Fruit fly (Drosophila melanogaster) whole organism, embryonic: ENCODE results near the gene Cortactin.

Experiments used
- Asciz ChIP-seq: fragments of 200-800 bp; sonication (Bioruptor generic); optimal IDR thresholded peaks from 2 replicates; lab custom pipeline; 2017; ENCODE audit warnings: missing biosample characterization, mild to moderate bottlenecking, missing genetic modification characterization, missing genetic modification reagents
- B-H1 ChIP-seq: fragments of 200-800 bp; sonication (Bioruptor generic); IDR thresholded peaks from 3 replicates; pipeline ENCODE4 v1.3.6; 2022; ENCODE audit warnings: missing biosample characterization, missing genetic modification characterization
- CG10274 ChIP-seq: fragments of 200-800 bp; sonication (Bioruptor generic); optimal IDR thresholded peaks from 3 replicates; lab custom pipeline; 2017; ENCODE audit warnings: missing biosample characterization, mild to moderate bottlenecking, missing genetic modification characterization
- CG10366 ChIP-seq: fragments of 200-800 bp; sonication (Bioruptor generic); IDR thresholded peaks from 2 replicates; pipeline ENCODE4 v1.3.6; 2022; ENCODE audit warnings: missing biosample characterization, missing genetic modification characterization
- CG11560 ChIP-seq: fragments of 200-800 bp; sonication (Bioruptor generic); IDR thresholded peaks from 3 replicates; pipeline ENCODE4 v1.3.6; 2022; ENCODE audit warnings: missing biosample characterization, missing genetic modification characterization
- CG12104 ChIP-seq: fragments of 200-800 bp; sonication (Bioruptor generic); optimal IDR thresholded peaks from 3 replicates; lab custom pipeline; 2016; ENCODE audit warnings: missing biosample characterization, missing genetic modification characterization
- CG14860 ChIP-seq: fragments of 200-800 bp; sonication (Bioruptor generic); IDR thresholded peaks from 3 replicates; pipeline ENCODE4 v1.3.6; 2022; ENCODE audit warnings: missing biosample characterization, missing genetic modification characterization; ENCODE audit not compliant: partially characterized antibody
- CG15696 ChIP-seq: fragments of 200-800 bp; sonication (Bioruptor generic); optimal IDR thresholded peaks from 2 replicates; lab custom pipeline; 2019; ENCODE audit warnings: missing biosample characterization, mild to moderate bottlenecking, missing genetic modification characterization, moderate library complexity
- CG1603 ChIP-seq: fragments of 200-800 bp; sonication (Bioruptor generic); optimal IDR thresholded peaks from 2 replicates; lab custom pipeline; 2019; ENCODE audit warnings: missing biosample characterization, mild to moderate bottlenecking, missing genetic modification characterization, moderate library complexity
- CG17186 ChIP-seq: fragments of 200-800 bp; sonication (Bioruptor generic); optimal IDR thresholded peaks from 3 replicates; lab custom pipeline; 2017; ENCODE audit warnings: missing biosample characterization, missing genetic modification reagents, missing genetic modification characterization
- CG17328 ChIP-seq: fragments of 200-800 bp; sonication (Bioruptor generic); IDR thresholded peaks from 2 replicates; pipeline ENCODE4 v1.3.6; 2022; ENCODE audit warnings: missing biosample characterization, missing genetic modification characterization
- CG17568 ChIP-seq: fragments of 200-800 bp; sonication (Bioruptor generic); optimal IDR thresholded peaks from 2 replicates; lab custom pipeline; 2018; ENCODE audit warnings: missing biosample characterization, mild to moderate bottlenecking, missing genetic modification characterization, moderate library complexity
- CG1792 ChIP-seq: fragments of 200-800 bp; sonication (Bioruptor generic); optimal IDR thresholded peaks from 2 replicates; lab custom pipeline; 2016; ENCODE audit warnings: missing biosample characterization, missing genetic modification characterization
- CG2712 ChIP-seq: fragments of 200-800 bp; optimal IDR thresholded peaks from 3 replicates; lab custom pipeline; 2019; ENCODE audit warnings: missing biosample characterization, mild to moderate bottlenecking, missing genetic modification characterization, moderate library complexity
- CG30431 ChIP-seq: fragments of 200-800 bp; sonication (Bioruptor generic); optimal IDR thresholded peaks from 2 replicates; lab custom pipeline; 2017; ENCODE audit warnings: missing biosample characterization, missing genetic modification characterization
- CG31441 ChIP-seq: fragments of 200-800 bp; sonication (Bioruptor generic); IDR thresholded peaks from 2 replicates; pipeline ENCODE4 v1.3.6; 2022; ENCODE audit warnings: missing biosample characterization, missing genetic modification characterization
- CG6175 ChIP-seq: fragments of 200-800 bp; sonication (Bioruptor generic); IDR thresholded peaks from 3 replicates; pipeline ENCODE4 v1.3.6; 2022; ENCODE audit warnings: missing biosample characterization, missing genetic modification characterization
- CG6254 ChIP-seq: fragments of 200-800 bp; sonication (Bioruptor generic); optimal IDR thresholded peaks from 3 replicates; lab custom pipeline; 2017; ENCODE audit warnings: mild to moderate bottlenecking, missing biosample characterization, missing genetic modification reagents, missing genetic modification characterization
- CG8388 ChIP-seq: fragments of 200-800 bp; sonication (Bioruptor generic); optimal IDR thresholded peaks from 2 replicates; lab custom pipeline; 2019; ENCODE audit warnings: missing biosample characterization, mild to moderate bottlenecking, missing genetic modification characterization, moderate library complexity
- CG8944 ChIP-seq: fragments of 200-800 bp; sonication (Bioruptor generic); optimal IDR thresholded peaks from 3 replicates; lab custom pipeline; 2016; ENCODE audit warnings: missing biosample characterization, missing genetic modification characterization
- CG9817 ChIP-seq: fragments of 200-800 bp; sonication (Bioruptor generic); optimal IDR thresholded peaks from 2 replicates; lab custom pipeline; 2018; ENCODE audit warnings: missing biosample characterization, mild to moderate bottlenecking, missing genetic modification characterization, moderate library complexity
- H2.0 ChIP-seq: fragments of 200-800 bp; sonication (Bioruptor generic); IDR thresholded peaks from 2 replicates; pipeline ENCODE4 v1.3.6; 2022; ENCODE audit warnings: missing biosample characterization, missing genetic modification characterization
- HLH3B ChIP-seq: fragments of 200-800 bp; sonication (Bioruptor generic); IDR thresholded peaks from 2 replicates; pipeline ENCODE4 v1.3.6; 2022; ENCODE audit warnings: missing biosample characterization, missing genetic modification characterization
- HLH54F ChIP-seq: fragments of 200-800 bp; sonication (Bioruptor generic); optimal IDR thresholded peaks from 3 replicates; lab custom pipeline; 2016; ENCODE audit warnings: missing biosample characterization, missing genetic modification characterization
- Hand ChIP-seq: fragments of 200-800 bp; sonication (Bioruptor generic); optimal IDR thresholded peaks from 2 replicates; lab custom pipeline; 2017; ENCODE audit warnings: mild to moderate bottlenecking, missing biosample characterization, missing genetic modification reagents, missing genetic modification characterization
- MTF-1 ChIP-seq: fragments of 200-800 bp; sonication (Bioruptor generic); optimal IDR thresholded peaks from 2 replicates; lab custom pipeline; 2018; ENCODE audit warnings: missing biosample characterization, mild to moderate bottlenecking, missing genetic modification characterization, borderline replicate concordance
- NK7.1 ChIP-seq: fragments of 200-800 bp; sonication (Bioruptor generic); optimal IDR thresholded peaks from 3 replicates; lab custom pipeline; 2016; ENCODE audit warnings: missing biosample characterization, missing genetic modification characterization
- Rfx ChIP-seq: fragments of 200-800 bp; sonication (Bioruptor generic); IDR thresholded peaks from 2 replicates; pipeline ENCODE4 v1.3.6; 2022; ENCODE audit warnings: missing biosample characterization, missing genetic modification characterization
- Spps ChIP-seq: fragments of 200-800 bp; sonication (Bioruptor generic); optimal IDR thresholded peaks from 2 replicates; lab custom pipeline; 2018; ENCODE audit warnings: missing biosample characterization, mild to moderate bottlenecking, missing genetic modification characterization
- Taf1 ChIP-seq: fragments of 200-800 bp; sonication (Bioruptor generic); IDR thresholded peaks from 2 replicates; pipeline ENCODE4 v1.3.6; 2022; ENCODE audit warnings: missing biosample characterization, missing genetic modification characterization
- bab2 ChIP-seq: fragments of 200-800 bp; sonication (Bioruptor generic); optimal IDR thresholded peaks from 2 replicates; lab custom pipeline; 2016; ENCODE audit warnings: missing biosample characterization, missing genetic modification characterization
- btn ChIP-seq: fragments of 200-800 bp; sonication (Bioruptor generic); optimal IDR thresholded peaks from 2 replicates; lab custom pipeline; 2016; ENCODE audit warnings: missing biosample characterization, missing genetic modification characterization
- caup ChIP-seq: fragments of 200-800 bp; sonication (Bioruptor generic); optimal IDR thresholded peaks from 3 replicates; lab custom pipeline; 2017; ENCODE audit warnings: missing biosample characterization, mild to moderate bottlenecking, missing genetic modification characterization, moderate library complexity; ENCODE audit not compliant: severe bottlenecking
- esg ChIP-seq: fragments of 200-800 bp; sonication (Bioruptor generic); conservative IDR thresholded peaks from 2 replicates; pipeline ENCODE4 v1.3.6; 2022; ENCODE audit warnings: missing biosample characterization, missing genetic modification characterization
- exex ChIP-seq: fragments of 200-800 bp; sonication (Bioruptor generic); optimal IDR thresholded peaks from 4 replicates; lab custom pipeline; 2018; ENCODE audit warnings: missing biosample characterization, mild to moderate bottlenecking, missing genetic modification characterization, moderate library complexity
- fd3F ChIP-seq: fragments of 200-800 bp; sonication (Bioruptor generic); optimal IDR thresholded peaks from 2 replicates; lab custom pipeline; 2018; ENCODE audit warnings: missing biosample characterization, mild to moderate bottlenecking, missing genetic modification characterization, moderate library complexity
- hb ChIP-seq: fragments of 200-800 bp; sonication (Bioruptor generic); IDR thresholded peaks from 3 replicates; pipeline ENCODE4 v1.3.6; 2022; ENCODE audit warnings: missing biosample characterization, missing genetic modification characterization; ENCODE audit not compliant: partially characterized antibody
- inv ChIP-seq: fragments of 200-800 bp; sonication (Bioruptor generic); IDR thresholded peaks from 2 replicates; pipeline ENCODE4 v1.3.6; 2022; ENCODE audit warnings: missing biosample characterization, missing genetic modification characterization; ENCODE audit not compliant: partially characterized antibody
- mld ChIP-seq: fragments of 200-800 bp; sonication (Bioruptor generic); IDR thresholded peaks from 3 replicates; pipeline ENCODE4 v1.3.6; 2022; ENCODE audit warnings: missing biosample characterization, missing genetic modification characterization; ENCODE audit not compliant: partially characterized antibody
- peb ChIP-seq: fragments of 200-800 bp; sonication (Bioruptor generic); IDR thresholded peaks from 2 replicates; pipeline ENCODE4 v1.3.6; 2022; ENCODE audit warnings: missing biosample characterization, missing genetic modification characterization
- pho ChIP-seq: fragments of 200-800 bp; sonication (Bioruptor generic); optimal IDR thresholded peaks from 2 replicates; lab custom pipeline; 2016; ENCODE audit warnings: missing biosample characterization, missing genetic modification characterization
- pita ChIP-seq: fragments of 200-800 bp; sonication (Bioruptor generic); optimal IDR thresholded peaks from 2 replicates; lab custom pipeline; 2017; ENCODE audit warnings: missing biosample characterization, mild to moderate bottlenecking, missing genetic modification characterization
- slp2 ChIP-seq: fragments of 200-800 bp; sonication (Bioruptor generic); optimal IDR thresholded peaks from 2 replicates; lab custom pipeline; 2016; ENCODE audit warnings: missing biosample characterization, missing genetic modification characterization
- sna ChIP-seq: fragments of 200-800 bp; sonication (Bioruptor generic); IDR thresholded peaks from 2 replicates; pipeline ENCODE4 v1.3.6; 2022; ENCODE audit warnings: missing biosample characterization, missing genetic modification characterization; ENCODE audit not compliant: partially characterized antibody
- sr ChIP-seq: fragments of 200-800 bp; sonication (Bioruptor generic); IDR thresholded peaks from 3 replicates; pipeline ENCODE4 v1.3.6; 2022; ENCODE audit warnings: missing biosample characterization, missing genetic modification characterization
- tgo ChIP-seq: fragments of 200-800 bp; sonication (Bioruptor generic); IDR thresholded peaks from 3 replicates; pipeline ENCODE4 v1.3.6; 2022; ENCODE audit warnings: missing biosample characterization, missing genetic modification characterization
- trh ChIP-seq: fragments of 200-800 bp; sonication (Bioruptor generic); optimal IDR thresholded peaks from 2 replicates; lab custom pipeline; 2016; ENCODE audit warnings: missing biosample characterization, missing genetic modification characterization
- ttk ChIP-seq: fragments of 200-800 bp; sonication (Bioruptor generic); IDR thresholded peaks from 2 replicates; pipeline ENCODE4 v2.1.2; 2022; ENCODE audit warnings: missing biosample characterization, missing genetic modification characterization
- tx ChIP-seq: fragments of 200-800 bp; sonication (Bioruptor generic); optimal IDR thresholded peaks from 2 replicates; lab custom pipeline; 2016; ENCODE audit warnings: missing biosample characterization, missing genetic modification characterization

Gene Cortactin

dm6 chr3R:21017464-21018080 lies 46.7 kb downstream of the Cortactin start, which contains the start of gene Rlip (continued):
- TF ChIP-seq MTF-1 (GFP tag; lab: Kevin White, UChicago) (no peak), caup (GFP tag; lab: Kevin White, UChicago) (peak; percentile 56), CG2712 (tag; lab: Kevin White, UChicago) (peak; percentile 46), CG31441 (GFP tag; lab: Robert Waterston, UW) (no peak), CG30431 (no peak), CG15696 (tag; lab: Kevin White, UChicago) (peak; percentile 15), CG10274 (GFP tag; lab: Kevin White, UChicago) (no peak), CG6175 (0 out of 3 replicates have a peak, but pooled peaks have one; percentile 11), HLH54F (GFP tag; lab: Kevin White, UChicago) (peak; percentile 29), CG6254 (GFP tag; lab: Kevin White, UChicago) (no peak), CG10366 (GFP tag; lab: Robert Waterston, UW) (no peak; the same call in 1 of the 2 replicates), CG17328 (GFP tag; lab: Robert Waterston, UW) (no peak), pita (GFP tag; lab: Kevin White, UChicago) (no peak), tgo (0 out of 3 replicates have a peak, but pooled peaks have one; percentile 40), mld (peak; percentile 63; the same call in 1 of the 3 replicates), inv (GFP tag; lab: Robert Waterston, UW) (peak; percentile 53), Rfx (GFP tag; lab: Robert Waterston, UW) (peak; percentile 82), peb (GFP tag; lab: Robert Waterston, UW) (no peak), esg (GFP tag; lab: Robert Waterston, UW) (peak; percentile 41; the same call in 1 of the 2 replicates), btn (peak; percentile 20), Spps (tag; lab: Kevin White, UChicago) (no peak), NK7.1 (GFP tag; lab: Kevin White, UChicago) (peak; percentile 22), bab2 (peak; percentile 45), pho (GFP tag; lab: Kevin White, UChicago) (peak; percentile 42), CG17568 (GFP tag; lab: Kevin White, UChicago) (no peak), trh (GFP tag; lab: Kevin White, UChicago) (no peak), sr (GFP tag; lab: Robert Waterston, UW) (peak; percentile 38; the same call in 1 of the 3 replicates), Asciz (GFP tag; lab: Kevin White, UChicago) (no peak), CG12104 (GFP tag; lab: Kevin White, UChicago) (no peak), CG8388 (GFP tag; lab: Kevin White, UChicago) (no peak), CG1792 (peak; percentile 49), CG1603 (tag; lab: Kevin White, UChicago) (peak; percentile 75), CG8944 (GFP tag; lab: Kevin White, UChicago) (peak; percentile 60), CG17186 (peak; percentile 59), slp2 (GFP tag; lab: Kevin White, UChicago) (peak; percentile 30), exex (tag; lab: Kevin White, UChicago) (peak; percentile 18), H2.0 (GFP tag; lab: Robert Waterston, UW) (no peak), CG11560 (tag; lab: Robert Waterston, UW) (peak; percentile 93), CG14860 (0 out of 3 replicates have a peak, but pooled peaks have one; percentile 34), Hand (no peak), B-H1 (no peak), ttk (GFP tag; lab: Robert Waterston, UW) (no peak; the same call in 1 of the 2 replicates), HLH3B (GFP tag; lab: Robert Waterston, UW) (peak; percentile 53; the same call in 1 of the 2 replicates), fd3F (GFP tag; lab: Kevin White, UChicago) (no peak), CG9817 (peak; percentile 47), Taf1 (GFP tag; lab: Robert Waterston, UW) (no peak), hb (GFP tag; lab: Robert Waterston, UW) (no peak), sna (GFP tag; lab: Robert Waterston, UW) (peak; percentile 38; the same call in 1 of the 2 replicates), tx (GFP tag; lab: Kevin White, UChicago) (peak; percentile 16)
